Fruit fly (Drosophila melanogaster) whole organism, embryonic: ENCODE measurements around the gene in.

ENCODE experiments used
- Ada2b ChIP-seq: fragments of 200-800 bp; sonication (Bioruptor generic); IDR thresholded peaks from 2 replicates; pipeline ENCODE4 v1.3.6; 2022; ENCODE audit warnings: missing biosample characterization, missing genetic modification characterization
- Adf1 ChIP-seq: fragments of 200-800 bp; sonication (Bioruptor generic); IDR thresholded peaks from 2 replicates; pipeline ENCODE4 v1.3.6; 2022; ENCODE audit warnings: missing biosample characterization, missing genetic modification characterization
- Antp ChIP-seq: fragments of 200-800 bp; sonication (Bioruptor generic); optimal IDR thresholded peaks from 3 replicates; lab custom pipeline; 2016; ENCODE audit warnings: missing biosample characterization, missing genetic modification characterization
- Bteb2 ChIP-seq: fragments of 200-800 bp; sonication (Bioruptor generic); optimal IDR thresholded peaks from 2 replicates; lab custom pipeline; 2016; ENCODE audit warnings: missing biosample characterization, missing genetic modification characterization
- C15 ChIP-seq: fragments of 200-800 bp; sonication (Bioruptor generic); IDR thresholded peaks from 3 replicates; pipeline ENCODE4 v1.3.6; 2022; ENCODE audit warnings: missing biosample characterization, missing genetic modification characterization
- CG10209 ChIP-seq: fragments of 200-800 bp; sonication (Bioruptor generic); optimal IDR thresholded peaks from 3 replicates; lab custom pipeline; 2017; ENCODE audit warnings: missing biosample characterization, mild to moderate bottlenecking, missing genetic modification characterization, missing genetic modification reagents
- CG12155 ChIP-seq: fragments of 200-800 bp; sonication (Bioruptor generic); optimal IDR thresholded peaks from 3 replicates; lab custom pipeline; 2016; ENCODE audit warnings: missing biosample characterization, missing genetic modification characterization
- CG12391 ChIP-seq: fragments of 200-800 bp; sonication (Bioruptor generic); optimal IDR thresholded peaks from 3 replicates; lab custom pipeline; 2018; ENCODE audit warnings: missing biosample characterization, mild to moderate bottlenecking, missing genetic modification characterization, moderate library complexity
- CG13123 ChIP-seq: fragments of 200-800 bp; sonication (Bioruptor generic); optimal IDR thresholded peaks from 2 replicates; lab custom pipeline; 2016; ENCODE audit warnings: missing biosample characterization, missing genetic modification characterization
- CG13287 ChIP-seq: fragments of 200-800 bp; sonication (Bioruptor generic); IDR thresholded peaks from 2 replicates; pipeline ENCODE4 v1.3.6; 2022; ENCODE audit warnings: missing biosample characterization, missing genetic modification characterization; ENCODE audit not compliant: partially characterized antibody
- CG13894 ChIP-seq: fragments of 200-800 bp; sonication (Bioruptor generic); optimal IDR thresholded peaks from 3 replicates; lab custom pipeline; 2018; ENCODE audit warnings: missing biosample characterization, mild to moderate bottlenecking, missing genetic modification characterization, moderate library complexity
- CG15011 ChIP-seq: fragments of 200-800 bp; sonication (Bioruptor generic); optimal IDR thresholded peaks from 3 replicates; lab custom pipeline; 2018; ENCODE audit warnings: missing biosample characterization, mild to moderate bottlenecking, missing genetic modification characterization
- CG15073 ChIP-seq: fragments of 200-800 bp; sonication (Bioruptor generic); optimal IDR thresholded peaks from 2 replicates; lab custom pipeline; 2016; ENCODE audit warnings: missing biosample characterization, missing genetic modification characterization
- CG15269 ChIP-seq: fragments of 200-800 bp; sonication (Bioruptor generic); optimal IDR thresholded peaks from 2 replicates; lab custom pipeline; 2018; ENCODE audit warnings: missing biosample characterization, mild to moderate bottlenecking, missing genetic modification characterization, moderate library complexity
- CG1647 ChIP-seq: fragments of 200-800 bp; sonication (Bioruptor generic); optimal IDR thresholded peaks from 3 replicates; lab custom pipeline; 2016; ENCODE audit warnings: missing biosample characterization, missing genetic modification characterization
- CG30403 ChIP-seq: fragments of 200-800 bp; sonication (Bioruptor generic); optimal IDR thresholded peaks from 3 replicates; lab custom pipeline; 2016; ENCODE audit warnings: missing biosample characterization, missing genetic modification characterization
- CG32772 ChIP-seq: fragments of 200-800 bp; sonication (Bioruptor generic); IDR thresholded peaks from 2 replicates; pipeline ENCODE4 v1.3.6; 2022; ENCODE audit warnings: missing biosample characterization, missing genetic modification characterization
- CG3281 ChIP-seq: fragments of 200-800 bp; sonication (Bioruptor generic); optimal IDR thresholded peaks from 3 replicates; lab custom pipeline; 2017; ENCODE audit warnings: missing biosample characterization, mild to moderate bottlenecking, missing genetic modification characterization
- CG34224 ChIP-seq: fragments of 200-800 bp; sonication (Bioruptor generic); IDR thresholded peaks from 3 replicates; pipeline ENCODE4 v1.3.6; 2022; ENCODE audit warnings: missing biosample characterization, missing genetic modification characterization; ENCODE audit not compliant: partially characterized antibody
- CG4404 ChIP-seq: fragments of 200-800 bp; sonication (Bioruptor generic); IDR thresholded peaks from 2 replicates; pipeline ENCODE4 v1.3.6; 2022; ENCODE audit warnings: missing biosample characterization, missing genetic modification characterization
- CG7556 ChIP-seq: fragments of 200-800 bp; sonication (Bioruptor generic); optimal IDR thresholded peaks from 2 replicates; lab custom pipeline; 2017; ENCODE audit warnings: missing biosample characterization, mild to moderate bottlenecking, missing genetic modification characterization
- CoRest ChIP-seq: fragments of 200-800 bp; sonication (Bioruptor generic); optimal IDR thresholded peaks from 3 replicates; lab custom pipeline; 2018; ENCODE audit warnings: missing biosample characterization, mild to moderate bottlenecking, missing genetic modification characterization, moderate library complexity
- Dek ChIP-seq: fragments of 200-800 bp; sonication (Bioruptor generic); optimal IDR thresholded peaks from 3 replicates; lab custom pipeline; 2019; ENCODE audit warnings: missing biosample characterization, mild to moderate bottlenecking, missing genetic modification characterization, moderate library complexity
- Elba2 ChIP-seq: fragments of 200-800 bp; sonication (Bioruptor generic); optimal IDR thresholded peaks from 3 replicates; lab custom pipeline; 2016; ENCODE audit warnings: missing biosample characterization, missing genetic modification characterization
- Hand ChIP-seq: fragments of 200-800 bp; sonication (Bioruptor generic); optimal IDR thresholded peaks from 2 replicates; lab custom pipeline; 2017; ENCODE audit warnings: mild to moderate bottlenecking, missing biosample characterization, missing genetic modification reagents, missing genetic modification characterization
- Hey ChIP-seq: fragments of 200-800 bp; sonication (Bioruptor generic); optimal IDR thresholded peaks from 3 replicates; lab custom pipeline; 2018; ENCODE audit warnings: missing biosample characterization, mild to moderate bottlenecking, missing genetic modification characterization
- HmgZ ChIP-seq: fragments of 200-800 bp; sonication (Bioruptor generic); optimal IDR thresholded peaks from 2 replicates; lab custom pipeline; 2018; ENCODE audit warnings: missing biosample characterization, mild to moderate bottlenecking, missing genetic modification characterization
- Nf-YC ChIP-seq: fragments of 200-800 bp; optimal IDR thresholded peaks from 3 replicates; lab custom pipeline; 2019; ENCODE audit warnings: missing biosample characterization, mild to moderate bottlenecking, missing genetic modification characterization, moderate library complexity
- NfI ChIP-seq: fragments of 200-800 bp; sonication (Bioruptor generic); optimal IDR thresholded peaks from 3 replicates; lab custom pipeline; 2018; ENCODE audit warnings: missing biosample characterization, mild to moderate bottlenecking, missing genetic modification characterization, moderate library complexity
- Oaz ChIP-seq: fragments of 200-800 bp; sonication (Bioruptor generic); IDR thresholded peaks from 2 replicates; pipeline ENCODE4 v1.3.6; 2022; ENCODE audit warnings: missing biosample characterization, missing genetic modification characterization
- Optix ChIP-seq: fragments of 200-800 bp; sonication (Bioruptor generic); IDR thresholded peaks from 3 replicates; pipeline ENCODE4 v1.3.6; 2022; ENCODE audit warnings: missing biosample characterization, missing genetic modification characterization
- TFAM ChIP-seq: fragments of 200-800 bp; sonication (Bioruptor generic); optimal IDR thresholded peaks from 2 replicates; lab custom pipeline; 2017; ENCODE audit warnings: missing biosample characterization, missing genetic modification characterization, inconsistent platforms
- ato ChIP-seq: fragments of 200-800 bp; sonication (Bioruptor generic); IDR thresholded peaks from 2 replicates; pipeline ENCODE4 v1.3.6; 2022; ENCODE audit warnings: missing biosample characterization, missing genetic modification characterization; ENCODE audit not compliant: partially characterized antibody
- bsh ChIP-seq, 2 experiments: fragments of 200-800 bp; sonication (Bioruptor generic); optimal IDR thresholded peaks; 2 replicates each; lab custom pipeline; 2017 to 2018; ENCODE audit warnings: mild to moderate bottlenecking in 2 of 2, missing biosample characterization in 2 of 2, missing genetic modification characterization in 2 of 2, moderate library complexity in 1 of 2
- ci ChIP-seq: fragments of 200-800 bp; sonication (Bioruptor generic); IDR thresholded peaks from 3 replicates; pipeline ENCODE4 v1.3.6; 2022; ENCODE audit warnings: missing biosample characterization, missing genetic modification characterization
- exex ChIP-seq: fragments of 200-800 bp; sonication (Bioruptor generic); optimal IDR thresholded peaks from 4 replicates; lab custom pipeline; 2018; ENCODE audit warnings: missing biosample characterization, mild to moderate bottlenecking, missing genetic modification characterization, moderate library complexity
- gem ChIP-seq: fragments of 200-800 bp; sonication (Bioruptor generic); optimal IDR thresholded peaks from 2 replicates; lab custom pipeline; 2019; ENCODE audit warnings: missing biosample characterization, mild to moderate bottlenecking, missing genetic modification characterization, moderate library complexity
- grn ChIP-seq: fragments of 200-800 bp; sonication (Bioruptor generic); optimal IDR thresholded peaks from 3 replicates; lab custom pipeline; 2017; ENCODE audit warnings: missing biosample characterization, missing genetic modification characterization
- gro ChIP-seq: fragments of 200-800 bp; sonication (Bioruptor generic); optimal IDR thresholded peaks from 2 replicates; lab custom pipeline; 2016; ENCODE audit warnings: missing biosample characterization, missing genetic modification characterization
- onecut ChIP-seq: fragments of 200-800 bp; sonication (Bioruptor generic); IDR thresholded peaks from 2 replicates; pipeline ENCODE4 v1.3.6; 2022; ENCODE audit warnings: missing biosample characterization, missing genetic modification characterization
- otp ChIP-seq: fragments of 200-800 bp; sonication (Bioruptor generic); IDR thresholded peaks from 3 replicates; pipeline ENCODE4, ENCODE4 v1.3.6; 2022; ENCODE audit warnings: missing biosample characterization, missing genetic modification characterization
- pho ChIP-seq: fragments of 200-800 bp; sonication (Bioruptor generic); optimal IDR thresholded peaks from 2 replicates; lab custom pipeline; 2016; ENCODE audit warnings: missing biosample characterization, missing genetic modification characterization
- pnt ChIP-seq: fragments of 200-800 bp; sonication (Bioruptor generic); optimal IDR thresholded peaks from 3 replicates; lab custom pipeline; 2016; ENCODE audit warnings: missing biosample characterization, missing genetic modification characterization
- pzg ChIP-seq: fragments of 200-800 bp; sonication (Bioruptor generic); optimal IDR thresholded peaks from 3 replicates; lab custom pipeline; 2018; ENCODE audit warnings: missing biosample characterization, mild to moderate bottlenecking, missing genetic modification characterization, moderate library complexity
- ranshi ChIP-seq: fragments of 200-800 bp; sonication (Bioruptor generic); IDR thresholded peaks from 2 replicates; pipeline ENCODE4 v1.3.6; 2022; ENCODE audit warnings: missing biosample characterization, missing genetic modification characterization
- ssp ChIP-seq: fragments of 200-800 bp; sonication (Bioruptor generic); IDR thresholded peaks from 2 replicates; pipeline ENCODE4 v1.3.6; 2022; ENCODE audit warnings: missing biosample characterization, missing genetic modification characterization
- sug ChIP-seq: fragments of 200-800 bp; optimal IDR thresholded peaks from 2 replicates; lab custom pipeline; 2019; ENCODE audit warnings: missing biosample characterization, mild to moderate bottlenecking, missing genetic modification characterization, moderate library complexity
- tx ChIP-seq: fragments of 200-800 bp; sonication (Bioruptor generic); optimal IDR thresholded peaks from 2 replicates; lab custom pipeline; 2016; ENCODE audit warnings: missing biosample characterization, missing genetic modification characterization
- vvl ChIP-seq: fragments of 200-800 bp; sonication (Bioruptor generic); IDR thresholded peaks from 2 replicates; pipeline ENCODE4 v1.3.6; 2022; ENCODE audit warnings: missing biosample characterization, missing genetic modification characterization

Gene in

dm6 chr3L:20395257-20395909 lies 28.4 kb downstream of the in start (continued):
- TF ChIP-seq CG30403, result peak; percentile 63
- TF ChIP-seq pho (GFP tag; lab: Kevin White, UChicago), result peak; percentile 64
- peak; percentile 25; the same call in 1 of the 2 replicates for TF ChIP-seq vvl
- TF ChIP-seq grn, result peak; percentile 72
- 0 out of 2 replicates have a peak, but pooled peaks have one; percentile 41 for TF ChIP-seq ranshi (GFP tag; lab: Robert Waterston, UW)
- peak; percentile 71 for TF ChIP-seq exex
- TF ChIP-seq CG12391 (tag; lab: Kevin White, UChicago), result peak; percentile 38
- peak; percentile 100 for TF ChIP-seq CG13894
- TF ChIP-seq Optix, result no peak
- TF ChIP-seq CG34224 (GFP tag; lab: Robert Waterston, UW), result peak; percentile 42; the same call in 2 of the 3 replicates
- no peak for TF ChIP-seq tx (GFP tag; lab: Kevin White, UChicago)
- no peak for TF ChIP-seq ssp
- 0 out of 2 replicates have a peak, but pooled peaks have one; percentile 12 for TF ChIP-seq onecut (GFP tag; lab: Robert Waterston, UW)
- TF ChIP-seq ato (GFP tag; lab: Robert Waterston, UW), result no peak
- TF ChIP-seq TFAM, result no peak
- no peak for TF ChIP-seq pzg (GFP tag; lab: Kevin White, UChicago)
- 0 out of 2 replicates have a peak, but pooled peaks have one; percentile 6 for TF ChIP-seq Oaz (GFP tag; lab: Robert Waterston, UW)
- peak; percentile 71 for TF ChIP-seq gem
- TF ChIP-seq Hey (tag; lab: Kevin White, UChicago), result peak; percentile 40
- TF ChIP-seq CG13123 (GFP tag; lab: Kevin White, UChicago), result no peak
- TF ChIP-seq Elba2, result no peak
- TF ChIP-seq CG15011, result peak; percentile 20
- TF ChIP-seq Ada2b (GFP tag; lab: Robert Waterston, UW), result peak; percentile 31; the same call in 1 of the 2 replicates
- TF ChIP-seq CG12155 (GFP tag; lab: Kevin White, UChicago), result peak; percentile 60
- no peak for TF ChIP-seq pnt (GFP tag; lab: Kevin White, UChicago)
- TF ChIP-seq CG13287 (GFP tag; lab: Robert Waterston, UW), result peak; percentile 48
- peak; percentile 55 for TF ChIP-seq CG15269 (tag; lab: Kevin White, UChicago)
- TF ChIP-seq otp (GFP tag; lab: Robert Waterston, UW), result 0 out of 3 replicates have a peak, but pooled peaks have one; percentile 26
- peak; percentile 51 for TF ChIP-seq CG7556 (GFP tag; lab: Kevin White, UChicago)
- peak; percentile 55 for TF ChIP-seq Adf1 (GFP tag; lab: Robert Waterston, UW)
- peak; percentile 40 for TF ChIP-seq CG15073
- TF ChIP-seq Dek (tag; lab: Kevin White, UChicago), result peak; percentile 28
- TF ChIP-seq CG1647 (GFP tag; lab: Kevin White, UChicago), result peak; percentile 54
- peak; percentile 33 for TF ChIP-seq Nf-YC (tag; lab: Kevin White, UChicago)
- peak; percentile 13 for TF ChIP-seq Antp (GFP tag; lab: Kevin White, UChicago)
- peak; percentile 72 for TF ChIP-seq HmgZ (tag; lab: Kevin White, UChicago)
- peak; percentile 3 for TF ChIP-seq NfI
- TF ChIP-seq CG3281 (GFP tag; lab: Kevin White, UChicago), result peak; percentile 62
- TF ChIP-seq CoRest, result peak; percentile 57
- peak; percentile 61 for TF ChIP-seq Bteb2 (GFP tag; lab: Kevin White, UChicago)
- TF ChIP-seq bsh (GFP tag; optimal IDR thresholded peaks at IDR 0.05; lab: Kevin White, UChicago), result no peak
- peak; percentile 40 for TF ChIP-seq CG10209
- peak; percentile 73 for TF ChIP-seq sug (tag; lab: Kevin White, UChicago)
- TF ChIP-seq C15 (GFP tag; lab: Robert Waterston, UW), result no peak
- no peak for TF ChIP-seq ci (GFP tag; lab: Robert Waterston, UW)
- peak; percentile 23 for TF ChIP-seq gro
- TF ChIP-seq Hand, result peak; percentile 61
- no peak for TF ChIP-seq CG4404 (GFP tag; lab: Robert Waterston, UW)
- TF ChIP-seq CG32772, result no peak
